Worm (Caenorhabditis elegans): ENCODE measurements around the gene R31.2.

- TF ChIP-seq F49E8.2 (tag; optimal IDR thresholded peaks at IDR 0.05; ENCODE audit: insufficient read depth) (no peak), lin-35 (GFP tag; optimal IDR thresholded peaks at IDR 0.05) (no peak), F10E7.11 (tag; optimal IDR thresholded peaks at IDR 0.05) (no peak), B0035.1 (tag; optimal IDR thresholded peaks at IDR 0.05) (no peak)
Measured at ce11 chrV:11952854-11953447, 35.6 kb downstream of the R31.2 start.

All from whole organism, young adult.